Fruit fly (Drosophila melanogaster) whole organism, pupa: Measurements from ENCODE around the gene ush.

Experiments used
- CG12605 ChIP-seq: fragments of 200-800 bp; sonication (Bioruptor generic); IDR thresholded peaks from 2 replicates; pipeline ENCODE4 v1.3.6; 2022; ENCODE audit warnings: missing biosample characterization, missing genetic modification characterization
- CG13204 ChIP-seq: fragments of 200-800 bp; sonication (Bioruptor generic); optimal IDR thresholded peaks from 2 replicates; lab custom pipeline; 2018; ENCODE audit warnings: missing biosample characterization, mild to moderate bottlenecking, missing genetic modification characterization, moderate library complexity
- EcR ChIP-seq: fragments of 200-800 bp; sonication (Bioruptor generic); optimal IDR thresholded peaks from 3 replicates; lab custom pipeline; 2019; ENCODE audit warnings: missing biosample characterization, missing genetic modification characterization, mild to moderate bottlenecking, moderate library complexity, missing genetic modification reagents
- Pif1B ChIP-seq: fragments of 200-800 bp; sonication (Bioruptor generic); optimal IDR thresholded peaks from 3 replicates; lab custom pipeline; 2016; ENCODE audit warnings: missing biosample characterization, missing genetic modification characterization

dm6 chr2L:585268-585667 lies 109.2 kb downstream of the ush start:
- TF ChIP-seq Pif1B (GFP tag; lab: Kevin White, UChicago) (no peak), EcR (GFP tag; lab: Kevin White, UChicago) (no peak), CG13204 (no peak), CG12605 (no peak)
